Fruit fly (Drosophila melanogaster): ENCODE data around the gene CG3081.

The CG3081 gene

dm6 chrX:4679813-4680381 is 36.1 kb upstream of the CG3081 start (continued):
- TF ChIP-seq Bgb (GFP tag; IDR thresholded peaks at IDR 0.05; ENCODE audit: partially characterized antibody) (no peak), CG9797 (GFP tag; optimal IDR thresholded peaks at IDR 0.05) (peak; percentile 62), gcm (GFP tag; optimal IDR thresholded peaks at IDR 0.05) (peak; percentile 3), CG4707 (GFP tag; optimal IDR thresholded peaks at IDR 0.05) (no peak), CG14710 (tag; optimal IDR thresholded peaks at IDR 0.05) (peak; percentile 48), Jarid2 (GFP tag; optimal IDR thresholded peaks at IDR 0.05) (no peak), eyg (GFP tag; optimal IDR thresholded peaks at IDR 0.05) (no peak), toy (GFP tag; IDR thresholded peaks at IDR 0.05) (no peak), CG42726 (GFP tag; IDR thresholded peaks at IDR 0.05; ENCODE audit: partially characterized antibody) (no peak), CG8478 (optimal IDR thresholded peaks at IDR 0.05) (no peak), CG18476 (GFP tag; optimal IDR thresholded peaks at IDR 0.05) (peak; percentile 44), CG32532 (GFP tag; IDR thresholded peaks at IDR 0.05) (peak; percentile 72), crp (GFP tag; optimal IDR thresholded peaks at IDR 0.05) (peak in 1 of 2 experiments; percentile 44), stc (GFP tag; IDR thresholded peaks at IDR 0.05) (0 out of 2 replicates have a peak, but pooled peaks have one; percentile 36), TFAM (GFP tag; optimal IDR thresholded peaks at IDR 0.05) (no peak), Lhr (GFP tag; optimal IDR thresholded peaks at IDR 0.05) (no peak), CG7357 (GFP tag; IDR thresholded peaks at IDR 0.05) (peak; percentile 43; the same call in 2 of the 3 replicates), Ravus (GFP tag; IDR thresholded peaks at IDR 0.05) (no peak), CG9817 (tag; optimal IDR thresholded peaks at IDR 0.05) (peak; percentile 26), abd-A (tag; optimal IDR thresholded peaks at IDR 0.05) (no peak), HLH4C (GFP tag; IDR thresholded peaks at IDR 0.05; ENCODE audit: partially characterized antibody) (no peak), jumu (GFP tag; optimal IDR thresholded peaks at IDR 0.05) (peak; percentile 40), CG18619 (GFP tag; optimal IDR thresholded peaks at IDR 0.05) (peak; percentile 37), CG34422 (GFP tag; IDR thresholded peaks at IDR 0.05) (peak; percentile 52; the same call in 2 of the 3 replicates), CG7928 (GFP tag; optimal IDR thresholded peaks at IDR 0.05) (peak; percentile 13), CG7271 (tag; optimal IDR thresholded peaks at IDR 0.05) (no peak), pros (GFP tag; optimal IDR thresholded peaks at IDR 0.05) (no peak), sob (GFP tag; IDR thresholded peaks at IDR 0.05) (peak; percentile 42; the same call in 1 of the 2 replicates), disco-r (GFP tag; optimal IDR thresholded peaks at IDR 0.05) (peak; percentile 9), Dp (GFP tag; optimal IDR thresholded peaks at IDR 0.05) (no peak), inv (GFP tag; IDR thresholded peaks at IDR 0.05; ENCODE audit: partially characterized antibody) (no peak), odd (GFP tag; optimal IDR thresholded peaks at IDR 0.05) (no peak), ssp (GFP tag; IDR thresholded peaks at IDR 0.05) (no peak; the same call in 1 of the 2 replicates), CG18262 (tag; optimal IDR thresholded peaks at IDR 0.05) (peak; percentile 57), nom (GFP tag; optimal IDR thresholded peaks at IDR 0.05) (no peak), CG6854 (GFP tag; optimal IDR thresholded peaks at IDR 0.05) (no peak), bbx (GFP tag; IDR thresholded peaks at IDR 0.05; ENCODE audit: partially characterized antibody) (no peak), cwo (GFP tag; optimal IDR thresholded peaks at IDR 0.05) (peak; percentile 24), CG15601 (tag; optimal IDR thresholded peaks at IDR 0.05) (no peak), tin (GFP tag; optimal IDR thresholded peaks at IDR 0.05) (peak; percentile 1), Dek (tag; optimal IDR thresholded peaks at IDR 0.05) (peak; percentile 33), Mad (GFP tag; optimal IDR thresholded peaks at IDR 0.05) (no peak)

All from whole organism, embryonic.